Fruit fly (Drosophila melanogaster): ENCODE results near the gene CG15577.

CG15577 gene

dm6 chrX:4277861-4278260 is 1.1 kb upstream of the CG15577 start, which contains the start of gene CG15578:
CG15578 (minus strand) TSS chrX:4277961.
- TF ChIP-seq CG8478 (optimal IDR thresholded peaks at IDR 0.05) (no peak), usp (GFP tag; optimal IDR thresholded peaks at IDR 0.05) (no peak), Dll (optimal IDR thresholded peaks at IDR 0.05) (no peak), EcR (GFP tag; optimal IDR thresholded peaks at IDR 0.05) (no peak), pan (optimal IDR thresholded peaks at IDR 0.05) (no peak), psq (optimal IDR thresholded peaks at IDR 0.05) (no peak)

DNA sequence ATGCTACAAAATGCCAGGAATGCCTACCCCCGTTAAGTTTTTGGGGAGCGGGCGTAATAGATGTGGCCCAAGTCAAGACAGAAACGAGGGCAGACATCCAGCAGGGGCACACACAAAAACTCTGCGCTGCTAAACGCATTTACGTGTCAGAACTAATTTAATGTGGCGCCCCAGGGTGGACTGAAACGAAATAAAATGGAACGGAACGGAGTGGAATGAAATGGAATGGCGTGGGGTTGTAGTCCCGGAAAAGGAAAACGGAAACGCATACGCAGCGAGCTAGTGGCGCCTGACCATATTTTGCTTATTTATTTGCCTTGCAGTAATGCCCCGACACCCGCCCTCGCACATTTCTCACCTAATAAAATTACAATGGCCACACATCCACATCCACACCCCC is 3.3 kb downstream of the CG15577 start:
- TF ChIP-seq psq (optimal IDR thresholded peaks at IDR 0.05) (no peak), CG8478 (optimal IDR thresholded peaks at IDR 0.05) (no peak), usp (GFP tag; optimal IDR thresholded peaks at IDR 0.05) (no peak), EcR (GFP tag; optimal IDR thresholded peaks at IDR 0.05) (no peak), pan (optimal IDR thresholded peaks at IDR 0.05) (no peak), Dll (optimal IDR thresholded peaks at IDR 0.05) (no peak)

DNA sequence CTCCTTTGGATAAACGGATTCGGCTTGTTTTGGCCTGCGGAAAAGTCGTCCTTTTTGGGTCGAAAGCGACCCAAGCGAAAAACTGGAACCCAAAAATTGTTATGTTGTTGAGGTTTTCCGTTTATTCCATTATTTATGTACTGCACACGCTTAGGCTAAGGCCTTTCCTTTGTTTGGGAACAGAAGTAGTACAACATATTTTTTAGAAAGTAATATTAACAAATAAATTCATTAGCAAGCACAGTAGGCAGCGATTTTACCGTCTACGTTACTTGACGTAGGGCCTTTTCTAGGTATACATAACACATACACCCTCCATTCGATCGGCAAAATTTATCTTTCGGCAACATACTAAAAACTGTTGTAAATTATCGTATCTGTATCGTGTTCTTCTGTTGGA is 8.4 kb downstream of the CG15577 start, which contains the start of gene CG15572:
Gene CG15572, plus strand, starts transcription at position 301 of the 400 bp plus-strand sequence.
- no peak for TF ChIP-seq pan (optimal IDR thresholded peaks at IDR 0.05)
- TF ChIP-seq EcR (GFP tag; optimal IDR thresholded peaks at IDR 0.05): no peak
- TF ChIP-seq psq (optimal IDR thresholded peaks at IDR 0.05): no peak
- no peak for TF ChIP-seq usp (GFP tag; optimal IDR thresholded peaks at IDR 0.05)
- no peak for TF ChIP-seq CG8478 (optimal IDR thresholded peaks at IDR 0.05)
- no peak for TF ChIP-seq Dll (optimal IDR thresholded peaks at IDR 0.05)

DNA sequence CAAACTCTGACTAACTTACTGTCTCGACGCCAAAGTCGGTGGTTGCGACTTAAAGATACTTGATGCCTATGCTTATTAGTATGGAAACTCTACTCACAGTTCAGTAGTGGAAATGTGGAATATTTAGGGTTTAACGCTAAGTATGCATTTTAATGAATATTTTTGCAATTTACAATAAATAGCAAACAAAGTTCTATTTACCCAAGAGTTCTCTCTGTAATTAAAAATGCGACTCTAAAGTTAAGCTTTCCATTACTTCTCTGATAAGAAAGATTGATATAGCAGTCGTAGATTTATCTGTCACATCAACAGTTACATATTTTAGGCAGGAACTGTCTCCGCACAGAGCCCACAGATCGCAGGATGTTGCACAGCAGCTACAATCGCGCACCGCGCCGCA is 11.0 kb downstream of the CG15577 start, which contains the start of gene CG12691:
Gene CG12691, plus strand, starts transcription at position 301 of the 400 bp plus-strand sequence.
- TF ChIP-seq CG8478 (optimal IDR thresholded peaks at IDR 0.05) (no peak), psq (optimal IDR thresholded peaks at IDR 0.05) (no peak), Dll (optimal IDR thresholded peaks at IDR 0.05) (no peak), pan (optimal IDR thresholded peaks at IDR 0.05) (no peak), EcR (GFP tag; optimal IDR thresholded peaks at IDR 0.05) (no peak), usp (GFP tag; optimal IDR thresholded peaks at IDR 0.05) (no peak)

dm6 chrX:4265327-4265726 is 11.5 kb downstream of the CG15577 start:
- no peak for TF ChIP-seq Dll (optimal IDR thresholded peaks at IDR 0.05)

dm6 chrX:4264319-4264718 is 12.5 kb downstream of the CG15577 start:
- TF ChIP-seq CG8478 (optimal IDR thresholded peaks at IDR 0.05) (no peak), pan (optimal IDR thresholded peaks at IDR 0.05) (no peak), EcR (GFP tag; optimal IDR thresholded peaks at IDR 0.05) (no peak), psq (optimal IDR thresholded peaks at IDR 0.05) (no peak), usp (GFP tag; optimal IDR thresholded peaks at IDR 0.05) (no peak), Dll (optimal IDR thresholded peaks at IDR 0.05) (no peak)

- TF ChIP-seq Dll (optimal IDR thresholded peaks at IDR 0.05) (no peak), CG8478 (optimal IDR thresholded peaks at IDR 0.05) (no peak), psq (optimal IDR thresholded peaks at IDR 0.05) (no peak), pan (optimal IDR thresholded peaks at IDR 0.05) (no peak), EcR (GFP tag; optimal IDR thresholded peaks at IDR 0.05) (no peak), usp (GFP tag; optimal IDR thresholded peaks at IDR 0.05) (no peak)
Observed at dm6 chrX:4262661-4263060, 14.1 kb downstream of the CG15577 start.

dm6 chrX:4252690-4253089 is 24.1 kb downstream of the CG15577 start, which contains the start of gene CG15576:
CG15576 (minus strand) TSS chrX:4252790.
- no peak for TF ChIP-seq psq (optimal IDR thresholded peaks at IDR 0.05)
- TF ChIP-seq CG8478 (optimal IDR thresholded peaks at IDR 0.05): no peak
- no peak for TF ChIP-seq usp (GFP tag; optimal IDR thresholded peaks at IDR 0.05)
- no peak for TF ChIP-seq Dll (optimal IDR thresholded peaks at IDR 0.05)
- no peak for TF ChIP-seq pan (optimal IDR thresholded peaks at IDR 0.05)
- no peak for TF ChIP-seq EcR (GFP tag; optimal IDR thresholded peaks at IDR 0.05)

- TF ChIP-seq usp (GFP tag; optimal IDR thresholded peaks at IDR 0.05) (no peak), pan (optimal IDR thresholded peaks at IDR 0.05) (no peak), psq (optimal IDR thresholded peaks at IDR 0.05) (no peak), CG8478 (optimal IDR thresholded peaks at IDR 0.05) (no peak), Dll (optimal IDR thresholded peaks at IDR 0.05) (no peak), EcR (GFP tag; optimal IDR thresholded peaks at IDR 0.05) (no peak)
Observed at dm6 chrX:4248077-4248476, 28.7 kb downstream of the CG15577 start, which contains the start of gene CG43135. CG43135 (plus strand) TSS chrX:4248377.

DNA sequence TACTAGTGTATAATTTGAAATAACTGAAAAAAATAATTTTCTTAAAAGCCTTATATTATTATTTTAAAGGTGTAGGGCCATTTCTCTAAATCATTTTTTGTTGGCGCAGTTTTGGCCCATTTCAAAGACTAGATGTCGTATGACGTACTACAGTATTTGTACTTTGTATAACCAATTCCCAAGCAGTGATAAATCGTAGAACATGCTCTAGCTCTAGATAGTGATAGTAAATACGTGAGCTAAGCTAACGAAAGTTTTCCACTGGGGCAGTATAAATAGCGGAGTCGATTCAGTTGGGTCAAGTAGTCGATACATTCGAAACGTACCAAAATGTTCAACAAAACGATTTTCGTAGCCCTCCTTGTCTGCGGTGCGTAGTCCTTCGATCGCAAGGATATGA is 29.8 kb downstream of the CG15577 start, which contains the start of gene CG43134:
Gene CG43134, plus strand, starts transcription at position 301 of the 400 bp plus-strand sequence.
- TF ChIP-seq CG8478 (optimal IDR thresholded peaks at IDR 0.05) (no peak), psq (optimal IDR thresholded peaks at IDR 0.05) (no peak), Dll (optimal IDR thresholded peaks at IDR 0.05) (no peak), EcR (GFP tag; optimal IDR thresholded peaks at IDR 0.05) (no peak), usp (GFP tag; optimal IDR thresholded peaks at IDR 0.05) (no peak), pan (optimal IDR thresholded peaks at IDR 0.05) (no peak)

DNA sequence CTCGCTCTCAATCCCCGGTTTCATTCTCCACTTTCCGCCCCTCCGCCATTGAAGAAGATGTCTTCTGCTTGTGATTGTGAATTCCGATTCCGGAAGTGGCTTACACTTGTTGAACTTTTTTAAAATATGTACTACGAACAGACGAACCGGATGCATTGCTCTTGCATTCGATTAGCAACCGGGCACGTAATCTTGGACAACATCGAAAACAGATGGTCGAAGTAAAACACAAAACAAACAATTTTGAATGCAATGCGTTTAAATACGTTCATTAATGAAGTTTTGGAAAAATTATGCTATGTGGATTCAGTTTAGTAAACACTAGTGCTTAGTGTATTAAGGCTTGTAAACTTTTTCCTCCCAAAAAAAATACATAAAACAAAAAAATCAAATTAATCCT is 30.8 kb downstream of the CG15577 start, which contains the start of gene Muc4B:
Gene Muc4B, minus strand, starts transcription at position 101 of the 400 bp plus-strand sequence.
- TF ChIP-seq usp (GFP tag; optimal IDR thresholded peaks at IDR 0.05) (no peak), Dll (optimal IDR thresholded peaks at IDR 0.05) (no peak), psq (optimal IDR thresholded peaks at IDR 0.05) (no peak)

- no peak for TF ChIP-seq usp (GFP tag; optimal IDR thresholded peaks at IDR 0.05)
- no peak for TF ChIP-seq pan (optimal IDR thresholded peaks at IDR 0.05)
- no peak for TF ChIP-seq psq (optimal IDR thresholded peaks at IDR 0.05)
- no peak for TF ChIP-seq Dll (optimal IDR thresholded peaks at IDR 0.05)
Observed at dm6 chrX:4242726-4243125, 34.1 kb downstream of the CG15577 start, which contains the start of gene Femcoat. Femcoat (minus strand) TSS chrX:4242826.

dm6 chrX:4240146-4240545 is 36.7 kb downstream of the CG15577 start:
- no peak for TF ChIP-seq psq (optimal IDR thresholded peaks at IDR 0.05)
- TF ChIP-seq pan (optimal IDR thresholded peaks at IDR 0.05): no peak
- no peak for TF ChIP-seq usp (GFP tag; optimal IDR thresholded peaks at IDR 0.05)
- TF ChIP-seq CG8478 (optimal IDR thresholded peaks at IDR 0.05): no peak
- TF ChIP-seq EcR (GFP tag; optimal IDR thresholded peaks at IDR 0.05): no peak
- TF ChIP-seq Dll (optimal IDR thresholded peaks at IDR 0.05): no peak
